Worm (Caenorhabditis elegans): ENCODE results near the gene tsp-17.
A peak's percentile ranks its signal among the peaks of the same experiment; 100 is the strongest.

Gene tsp-17

DNA sequence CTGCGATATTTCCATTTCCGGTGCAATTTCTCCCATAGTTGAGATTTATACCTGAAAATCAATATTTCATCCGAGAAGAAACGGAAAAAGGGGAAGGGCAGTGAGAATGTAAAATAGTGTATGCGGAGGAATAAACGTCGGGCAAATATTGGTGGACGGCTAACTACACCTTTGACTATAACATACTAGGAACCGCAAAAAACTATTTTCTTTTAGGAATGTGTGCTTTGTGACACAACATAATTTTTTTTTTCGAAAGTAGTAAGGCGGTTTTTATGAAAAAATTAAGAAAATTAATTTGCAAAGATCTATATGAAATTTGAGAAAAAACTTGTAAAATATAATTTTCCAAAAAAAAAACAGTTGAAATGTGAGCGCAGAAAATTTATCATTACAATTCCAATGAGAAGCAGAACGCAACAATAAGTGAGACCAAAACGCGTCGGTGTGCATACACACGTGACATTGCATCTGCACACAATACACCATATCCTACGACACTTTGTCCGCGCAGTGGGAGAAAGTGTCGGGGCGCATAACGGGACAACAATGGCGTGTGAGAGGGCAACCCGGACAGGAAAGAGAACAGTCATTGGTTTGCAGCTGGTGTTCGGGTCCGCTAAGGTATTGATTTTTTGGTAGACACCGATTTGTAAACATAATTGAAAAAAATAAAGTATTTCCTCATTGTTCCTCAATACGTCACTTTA lies 30.7 kb upstream of the tsp-17 start, which contains the start of the genes sax-1 and R11G1.2 (continued):
- TF ChIP-seq mxl-3 (GFP tag; optimal IDR thresholded peaks at IDR 0.05) (peak; percentile 40), aly-2 (tag; optimal IDR thresholded peaks at IDR 0.05) (no peak), dmd-6 (GFP tag; IDR thresholded peaks at IDR 0.05) (peak; percentile 55), cey-2 (tag; optimal IDR thresholded peaks at IDR 0.05; ENCODE audit: borderline replicate concordance, insufficient read depth) (no peak), lin-29 (GFP tag; IDR thresholded peaks at IDR 0.05) (no peak), dve-1 (tag; optimal IDR thresholded peaks at IDR 0.05; ENCODE audit: insufficient read depth) (peak; percentile 56), nhr-102 (tag; optimal IDR thresholded peaks at IDR 0.05) (no peak), ces-1 (GFP tag; optimal IDR thresholded peaks at IDR 0.05) (no peak), php-3 (GFP tag; IDR thresholded peaks at IDR 0.05) (no peak), hlh-30 (tag; optimal IDR thresholded peaks at IDR 0.05; ENCODE audit: insufficient read depth) (peak; percentile 97), snpc-1.2 (GFP tag; IDR thresholded peaks at IDR 0.05) (no peak), mes-2 (tag; optimal IDR thresholded peaks at IDR 0.05; ENCODE audit: poor library complexity, severe bottlenecking) (peak; percentile 73), aha-1 (tag) (peak; percentile 9), dpl-1 (GFP tag; optimal IDR thresholded peaks at IDR 0.05) (peak; percentile 14), lsy-2 (tag; optimal IDR thresholded peaks at IDR 0.05) (peak in 1 of 2 experiments; percentile 70), nhr-28 (tag; optimal IDR thresholded peaks at IDR 0.05) (peak; percentile 41), madf-9 (GFP tag; conservative IDR thresholded peaks at IDR 0.05) (0 out of 2 replicates have a peak, but pooled peaks have one; percentile 16), skn-1 (tag; optimal IDR thresholded peaks at IDR 0.05) (no peak), nhr-76 (tag; optimal IDR thresholded peaks at IDR 0.05) (no peak), pqm-1 (tag; optimal IDR thresholded peaks at IDR 0.05) (no peak), vab-7 (GFP tag; IDR thresholded peaks at IDR 0.05) (no peak), nhr-77 (tag; optimal IDR thresholded peaks at IDR 0.05) (no peak), unc-130 (GFP tag; optimal IDR thresholded peaks at IDR 0.05) (no peak), T26A8.4 (GFP tag; IDR thresholded peaks at IDR 0.05) (peak; percentile 43; the same call in 1 of the 2 replicates), hlh-11 (tag; optimal IDR thresholded peaks at IDR 0.05) (peak; percentile 69), mdl-1 (tag; optimal IDR thresholded peaks at IDR 0.05) (peak; percentile 33 to 88), egl-43 (GFP tag; IDR thresholded peaks at IDR 0.05) (no peak), spr-1 (tag; optimal IDR thresholded peaks at IDR 0.05) (no peak), snpc-4 (tag; optimal IDR thresholded peaks at IDR 0.05) (no peak), ceh-32 (tag; optimal IDR thresholded peaks at IDR 0.05; ENCODE audit: poor library complexity) (no peak)

DNA sequence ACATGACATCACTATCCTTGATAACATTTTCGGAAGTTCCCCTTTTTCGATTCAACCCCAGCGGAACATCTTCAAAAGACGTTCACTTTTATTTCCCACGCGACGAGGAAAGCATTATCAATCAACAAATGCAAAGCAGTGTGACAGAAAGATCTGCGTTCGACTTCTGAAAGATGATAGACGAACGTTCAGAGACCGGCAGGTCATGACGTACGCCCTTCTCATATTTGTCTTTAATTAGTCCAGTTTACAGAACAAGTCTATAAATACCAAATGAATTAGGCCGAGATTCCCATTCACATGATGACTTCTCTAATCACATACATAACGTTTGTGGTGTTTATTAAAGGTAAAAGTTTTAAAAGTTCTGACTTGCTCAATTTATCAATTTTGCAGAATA lies 26.3 kb upstream of the tsp-17 start, which contains the start of gene R11G1.11:
R11G1.11 (plus strand) TSS at position 301 of the 400 bp plus-strand sequence.
- TF ChIP-seq egl-27 (tag; optimal IDR thresholded peaks at IDR 0.05) (no peak), pqm-1 (tag; optimal IDR thresholded peaks at IDR 0.05) (no peak), skn-1 (tag; optimal IDR thresholded peaks at IDR 0.05) (no peak), nhr-10 (tag; optimal IDR thresholded peaks at IDR 0.05) (no peak), nhr-42 (GFP tag; IDR thresholded peaks at IDR 0.05) (no peak), egl-43 (GFP tag; IDR thresholded peaks at IDR 0.05) (no peak), mxl-3 (GFP tag; optimal IDR thresholded peaks at IDR 0.05) (no peak), D1046.2 (GFP tag; IDR thresholded peaks at IDR 0.05) (no peak), R02D3.7 (tag; optimal IDR thresholded peaks at IDR 0.05) (no peak), mes-2 (tag; optimal IDR thresholded peaks at IDR 0.05; ENCODE audit: poor library complexity, severe bottlenecking) (no peak), ctbp-1 (GFP tag; IDR thresholded peaks at IDR 0.05) (no peak), arid-1 (GFP tag; conservative IDR thresholded peaks at IDR 0.05) (no peak), nhr-41 (GFP tag; IDR thresholded peaks at IDR 0.05) (no peak), ceh-28 (tag; optimal IDR thresholded peaks at IDR 0.05) (no peak), hlh-11 (tag; optimal IDR thresholded peaks at IDR 0.05) (no peak), sdz-12 (GFP tag; optimal IDR thresholded peaks at IDR 0.05) (no peak), ZK546.5 (tag; optimal IDR thresholded peaks at IDR 0.05) (no peak), snpc-4 (tag; optimal IDR thresholded peaks at IDR 0.05) (no peak), madf-9 (GFP tag; conservative IDR thresholded peaks at IDR 0.05) (no peak), unc-62 (GFP tag; optimal IDR thresholded peaks at IDR 0.05 in 1 of 2) (no peak), unc-62 (tag; optimal IDR thresholded peaks at IDR 0.05) (no peak)
